Worm (Caenorhabditis elegans): Measurements from ENCODE around the gene nhr-47.

DNA sequence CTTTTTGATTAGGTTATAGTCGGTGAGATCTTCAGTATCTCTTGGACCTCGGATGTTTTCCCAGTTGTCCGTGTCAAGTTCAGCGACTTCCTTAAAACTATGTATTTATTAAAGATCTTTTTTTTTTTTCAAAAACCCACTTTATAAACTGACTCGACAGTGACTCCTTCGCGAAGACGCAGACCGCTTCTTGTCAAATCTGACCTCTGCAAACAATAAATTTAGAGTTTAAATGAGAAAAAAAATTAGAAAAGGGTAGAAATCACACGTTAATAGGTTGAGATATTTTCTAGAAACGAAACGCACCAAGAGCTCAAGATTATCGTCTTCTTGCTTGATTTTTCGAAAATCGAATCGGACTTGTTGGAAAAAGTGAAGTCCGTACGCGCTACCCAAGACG is 30.7 kb downstream of the nhr-47 start, which contains the start of gene C24G6.8:
- TF ChIP-seq ztf-29 (GFP tag; IDR thresholded peaks at IDR 0.05) (no peak), T22C8.4 (GFP tag; IDR thresholded peaks at IDR 0.05) (no peak), ref-1 (GFP tag; conservative IDR thresholded peaks at IDR 0.05) (no peak)

Measured in whole organism, midembryonic.